Worm (Caenorhabditis elegans) whole organism, late embryonic: Measurements from ENCODE around the gene sdhb-1.

Experiments
- ceh-22 ChIP-seq: sonication (generic microtip); optimal IDR thresholded peaks from 2 replicates; lab custom pipeline; 2017; ENCODE audit warnings: missing biosample characterization, missing genetic modification characterization
- elt-2 ChIP-seq: sonication (generic microtip); optimal IDR thresholded peaks from 2 replicates; lab custom pipeline; 2016; ENCODE audit warnings: missing genetic modification reagents, missing genetic modification characterization, missing compliant biosample characterization
- lin-11 ChIP-seq: fragments of 200-800 bp; sonication (Bioruptor generic); optimal IDR thresholded peaks from 2 replicates; lab custom pipeline; 2018; ENCODE audit warnings: mild to moderate bottlenecking, missing genetic modification characterization, missing compliant biosample characterization
- pros-1 ChIP-seq: fragments of 150-350 bp; optimal IDR thresholded peaks from 2 replicates; lab custom pipeline; 2014; ENCODE audit warnings: missing biosample characterization, missing genetic modification reagents, missing genetic modification characterization
- ref-2 ChIP-seq: sonication (generic microtip); optimal IDR thresholded peaks from 2 replicates; lab custom pipeline; 2016; ENCODE audit warnings: missing genetic modification characterization, missing compliant biosample characterization
- tbx-2 ChIP-seq: sonication (generic microtip); optimal IDR thresholded peaks from 2 replicates; lab custom pipeline; 2016; ENCODE audit warnings: missing genetic modification characterization, missing compliant biosample characterization
- unc-55 ChIP-seq: sonication (generic microtip); optimal IDR thresholded peaks from 2 replicates; lab custom pipeline; 2017; ENCODE audit warnings: missing biosample characterization, missing genetic modification reagents, missing genetic modification characterization

DNA sequence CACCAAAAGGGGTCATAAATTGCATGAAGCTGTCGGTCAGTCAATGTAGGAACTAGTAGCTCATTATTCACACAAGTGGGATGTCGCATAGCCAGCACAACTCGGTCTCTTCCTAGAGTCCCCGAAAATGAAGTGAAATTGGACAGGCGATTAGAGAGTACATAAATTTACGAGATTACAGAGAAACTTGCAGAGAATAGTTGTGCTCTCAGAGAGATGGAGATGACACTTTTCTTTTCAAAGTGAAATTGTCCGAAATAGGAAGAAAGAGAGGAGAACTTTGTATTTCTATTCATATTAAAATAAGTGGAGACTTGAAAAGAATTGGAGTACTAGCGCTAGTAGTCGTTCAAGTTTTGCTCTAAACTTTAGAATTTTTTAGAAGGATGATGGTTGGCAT, 47.0 kb downstream of the sdhb-1 start:
- no peak for TF ChIP-seq lin-11
- no peak for TF ChIP-seq ceh-22 (tag; lab: Kevin White, UChicago)
- no peak for TF ChIP-seq pros-1 (tag; lab: Kevin White, UChicago)
- TF ChIP-seq unc-55, result peak; percentile 4
- TF ChIP-seq elt-2, result no peak
- no peak for TF ChIP-seq tbx-2 (tag; lab: Kevin White, UChicago)
- no peak for TF ChIP-seq ref-2 (tag; lab: Kevin White, UChicago)
